Fruit fly (Drosophila melanogaster): ENCODE data around the gene CG14712.

The CG14712 gene

dm6 chr3R:11656614-11657216, 28.2 kb downstream of the CG14712 start (continued):
- TF ChIP-seq lmd (GFP tag; IDR thresholded peaks at IDR 0.05) (peak; percentile 97), sisA (GFP tag; IDR thresholded peaks at IDR 0.05) (peak; percentile 96), exex (tag; optimal IDR thresholded peaks at IDR 0.05) (peak; percentile 79), pzg (GFP tag; optimal IDR thresholded peaks at IDR 0.05) (peak; percentile 22), CG17612 (GFP tag; IDR thresholded peaks at IDR 0.05) (peak; percentile 94), CG32772 (GFP tag; IDR thresholded peaks at IDR 0.05) (peak; percentile 97), hth (optimal IDR thresholded peaks at IDR 0.05) (no peak), schlank (tag; optimal IDR thresholded peaks at IDR 0.05) (peak; percentile 94), fu2 (GFP tag; optimal IDR thresholded peaks at IDR 0.05) (peak; percentile 93), ERR (GFP tag; optimal IDR thresholded peaks at IDR 0.05) (peak; percentile 91), CG4404 (GFP tag; IDR thresholded peaks at IDR 0.05) (peak; percentile 86), klu (GFP tag; IDR thresholded peaks at IDR 0.05) (peak; percentile 93), gfzf (GFP tag; optimal IDR thresholded peaks at IDR 0.05) (no peak), z (GFP tag; IDR thresholded peaks at IDR 0.05) (peak; percentile 77), Elba2 (GFP tag; optimal IDR thresholded peaks at IDR 0.05) (no peak), CG18011 (GFP tag; optimal IDR thresholded peaks at IDR 0.05) (peak; percentile 86), fd3F (GFP tag; optimal IDR thresholded peaks at IDR 0.05) (peak; percentile 96), sd (tag; optimal IDR thresholded peaks at IDR 0.05) (peak; percentile 85), CG2712 (tag; optimal IDR thresholded peaks at IDR 0.05) (peak; percentile 98)

dm6 chr3R:11657786-11658193, 29.2 kb downstream of the CG14712 start:
- no peak for TF ChIP-seq gfzf (GFP tag; optimal IDR thresholded peaks at IDR 0.05)
- peak; percentile 10 for TF ChIP-seq Sox102F (GFP tag; optimal IDR thresholded peaks at IDR 0.05)
- TF ChIP-seq CG7357 (GFP tag; IDR thresholded peaks at IDR 0.05), result no peak
- TF ChIP-seq CG17186 (GFP tag; optimal IDR thresholded peaks at IDR 0.05), result no peak
- TF ChIP-seq dysf (GFP tag; IDR thresholded peaks at IDR 0.05), result peak; percentile 35; the same call in 1 of the 3 replicates
- no peak for TF ChIP-seq Hr39 (optimal IDR thresholded peaks at IDR 0.05)
- no peak for TF ChIP-seq gsb (GFP tag; IDR thresholded peaks at IDR 0.05)
- no peak for TF ChIP-seq Dp (GFP tag; optimal IDR thresholded peaks at IDR 0.05)
- no peak for TF ChIP-seq Myb (GFP tag; optimal IDR thresholded peaks at IDR 0.05)
- TF ChIP-seq BtbVII (GFP tag; optimal IDR thresholded peaks at IDR 0.05), result peak; percentile 21
- no peak for TF ChIP-seq CG4707 (GFP tag; optimal IDR thresholded peaks at IDR 0.05)
- no peak for TF ChIP-seq luna (GFP tag; optimal IDR thresholded peaks at IDR 0.05)
- TF ChIP-seq org-1 (GFP tag; optimal IDR thresholded peaks at IDR 0.05), result no peak
- no peak for TF ChIP-seq sens-2 (GFP tag; IDR thresholded peaks at IDR 0.05)
- no peak for TF ChIP-seq chm (GFP tag; IDR thresholded peaks at IDR 0.05)
- TF ChIP-seq NC2α (GFP tag; optimal IDR thresholded peaks at IDR 0.05), result no peak
- TF ChIP-seq CG10366 (GFP tag; IDR thresholded peaks at IDR 0.05), result no peak; the same call in 1 of the 2 replicates
- TF ChIP-seq gcm2 (GFP tag; optimal IDR thresholded peaks at IDR 0.05), result no peak
- TF ChIP-seq fd3F (GFP tag; optimal IDR thresholded peaks at IDR 0.05), result no peak
- peak; percentile 4 for TF ChIP-seq CG14710 (tag; optimal IDR thresholded peaks at IDR 0.05)
- TF ChIP-seq abd-A (tag; optimal IDR thresholded peaks at IDR 0.05), result no peak
- peak; percentile 73 for TF ChIP-seq Drgx (GFP tag; IDR thresholded peaks at IDR 0.05)
- no peak for TF ChIP-seq HHEX (GFP tag; optimal IDR thresholded peaks at IDR 0.05)
- TF ChIP-seq zen (tag; optimal IDR thresholded peaks at IDR 0.05), result no peak
- no peak for TF ChIP-seq CG8388 (GFP tag; optimal IDR thresholded peaks at IDR 0.05)
- peak; percentile 18 for TF ChIP-seq crc (GFP tag; optimal IDR thresholded peaks at IDR 0.05)
- no peak for TF ChIP-seq CG14050 (GFP tag; IDR thresholded peaks at IDR 0.05)
- no peak for TF ChIP-seq CG7271 (tag; optimal IDR thresholded peaks at IDR 0.05)
- no peak for TF ChIP-seq CG4360 (GFP tag; IDR thresholded peaks at IDR 0.05)
- no peak for TF ChIP-seq grn (GFP tag; optimal IDR thresholded peaks at IDR 0.05)
- TF ChIP-seq amos (GFP tag; IDR thresholded peaks at IDR 0.05; ENCODE audit: partially characterized antibody), result no peak
- no peak for TF ChIP-seq Optix (GFP tag; IDR thresholded peaks at IDR 0.05)
- no peak for TF ChIP-seq CG18476 (GFP tag; optimal IDR thresholded peaks at IDR 0.05)
- TF ChIP-seq bab2 (GFP tag; optimal IDR thresholded peaks at IDR 0.05), result peak; percentile 24

Measured in whole organism, embryonic.